Fruit fly (Drosophila melanogaster) whole organism, prepupa: Measurements from ENCODE around the gene CG8814.

Experiments used
- Blimp-1 ChIP-seq: fragments of 200-800 bp; sonication (Bioruptor generic); optimal IDR thresholded peaks from 3 replicates; lab custom pipeline; 2017; ENCODE audit warnings: missing biosample characterization, missing genetic modification characterization, mild to moderate bottlenecking, moderate library complexity, missing genetic modification reagents
- CG10631 ChIP-seq: fragments of 200-800 bp; sonication (Bioruptor generic); optimal IDR thresholded peaks from 2 replicates; lab custom pipeline; 2016; ENCODE audit warnings: missing biosample characterization, missing genetic modification characterization
- CG10669 ChIP-seq: fragments of 200-800 bp; sonication (Bioruptor generic); optimal IDR thresholded peaks from 3 replicates; lab custom pipeline; 2018; ENCODE audit warnings: missing biosample characterization, mild to moderate bottlenecking, missing genetic modification characterization, moderate library complexity
- CG11902 ChIP-seq: fragments of 200-800 bp; sonication (Bioruptor generic); optimal IDR thresholded peaks from 3 replicates; lab custom pipeline; 2016; ENCODE audit warnings: missing biosample characterization, missing genetic modification characterization
- CG15336 ChIP-seq: fragments of 200-800 bp; sonication (Bioruptor generic); IDR thresholded peaks from 2 replicates; pipeline ENCODE4 v1.3.6; 2022; ENCODE audit warnings: missing biosample characterization, missing genetic modification characterization
- CG1621 ChIP-seq: fragments of 200-800 bp; sonication (Bioruptor generic); optimal IDR thresholded peaks from 3 replicates; lab custom pipeline; 2018; ENCODE audit warnings: missing biosample characterization, mild to moderate bottlenecking, missing genetic modification characterization
- CG32006 ChIP-seq: fragments of 200-800 bp; sonication (Bioruptor generic); optimal IDR thresholded peaks from 3 replicates; lab custom pipeline; 2017; ENCODE audit warnings: missing biosample characterization, mild to moderate bottlenecking, missing genetic modification characterization
- CG34406 ChIP-seq: fragments of 200-800 bp; sonication (Bioruptor generic); optimal IDR thresholded peaks from 3 replicates; lab custom pipeline; 2016; ENCODE audit warnings: missing biosample characterization, missing genetic modification characterization
- CG3919 ChIP-seq: fragments of 200-800 bp; sonication (Bioruptor generic); optimal IDR thresholded peaks from 3 replicates; lab custom pipeline; 2016; ENCODE audit warnings: missing biosample characterization, missing genetic modification characterization
- CG4318 ChIP-seq: fragments of 200-800 bp; sonication (Bioruptor generic); optimal IDR thresholded peaks from 3 replicates; lab custom pipeline; 2017; ENCODE audit warnings: missing biosample characterization, mild to moderate bottlenecking, missing genetic modification characterization
- CG6163 ChIP-seq: fragments of 200-800 bp; sonication (Bioruptor generic); IDR thresholded peaks from 3 replicates; pipeline ENCODE4 v1.3.6; 2022; ENCODE audit warnings: missing biosample characterization, missing genetic modification characterization
- CG6276 ChIP-seq: fragments of 200-800 bp; sonication (Bioruptor generic); optimal IDR thresholded peaks from 2 replicates; lab custom pipeline; 2017; ENCODE audit warnings: missing biosample characterization, mild to moderate bottlenecking, missing genetic modification characterization
- CG6792 ChIP-seq: fragments of 200-800 bp; sonication (Bioruptor generic); optimal IDR thresholded peaks from 3 replicates; lab custom pipeline; 2016; ENCODE audit warnings: missing biosample characterization, missing genetic modification characterization
- CG6808 ChIP-seq: fragments of 200-800 bp; sonication (Bioruptor generic); optimal IDR thresholded peaks from 3 replicates; lab custom pipeline; 2017; ENCODE audit warnings: missing biosample characterization, missing genetic modification characterization, mild to moderate bottlenecking, moderate library complexity, missing genetic modification reagents
- CG6854 ChIP-seq: fragments of 200-800 bp; sonication (Bioruptor generic); optimal IDR thresholded peaks from 2 replicates; lab custom pipeline; 2017; ENCODE audit warnings: missing biosample characterization, mild to moderate bottlenecking, missing genetic modification characterization
- CG7368 ChIP-seq: fragments of 200-800 bp; sonication (Bioruptor generic); optimal IDR thresholded peaks from 3 replicates; lab custom pipeline; 2016; ENCODE audit warnings: missing biosample characterization, missing genetic modification characterization
- CG8119 ChIP-seq: fragments of 200-800 bp; sonication (Bioruptor generic); IDR thresholded peaks from 3 replicates; pipeline ENCODE4 v1.3.6; 2022; ENCODE audit warnings: missing biosample characterization, missing genetic modification characterization
- CG8319 ChIP-seq: fragments of 200-800 bp; sonication (Bioruptor generic); optimal IDR thresholded peaks from 3 replicates; lab custom pipeline; 2016; ENCODE audit warnings: missing biosample characterization, missing genetic modification characterization
- CG9139 ChIP-seq: fragments of 200-800 bp; sonication (Bioruptor generic); optimal IDR thresholded peaks from 3 replicates; lab custom pipeline; 2017; ENCODE audit warnings: missing biosample characterization, mild to moderate bottlenecking, missing genetic modification characterization
- Eip75B ChIP-seq: fragments of 200-800 bp; sonication (Bioruptor generic); optimal IDR thresholded peaks from 3 replicates; lab custom pipeline; 2016; ENCODE audit warnings: missing biosample characterization, missing genetic modification characterization
- Eip78C ChIP-seq: fragments of 200-800 bp; sonication (Bioruptor generic); peaks from one replicate; lab custom pipeline; 2016; ENCODE audit warnings: missing biosample characterization, missing genetic modification characterization
- Eip93F ChIP-seq: fragments of 200-800 bp; sonication (Bioruptor generic); optimal IDR thresholded peaks from 2 replicates; lab custom pipeline; 2016; ENCODE audit warnings: missing biosample characterization, mild to moderate bottlenecking, missing genetic modification characterization
- Ets96B ChIP-seq: fragments of 200-800 bp; optimal IDR thresholded peaks from 2 replicates; lab custom pipeline; 2019; ENCODE audit warnings: missing biosample characterization, mild to moderate bottlenecking, missing genetic modification characterization, moderate library complexity
- Gug ChIP-seq: fragments of 200-800 bp; sonication (Bioruptor generic); IDR thresholded peaks from 2 replicates; pipeline ENCODE4 v1.3.6; 2022; ENCODE audit warnings: missing biosample characterization, missing genetic modification characterization
- Hr38 ChIP-seq: sonication (Bioruptor generic); optimal IDR thresholded peaks from 2 replicates; lab custom pipeline; 2016; ENCODE audit warnings: missing biosample characterization, missing genetic modification characterization
- Hr4 ChIP-seq: fragments of 200-800 bp; sonication (Bioruptor generic); optimal IDR thresholded peaks from 3 replicates; lab custom pipeline; 2016; ENCODE audit warnings: missing biosample characterization, missing genetic modification characterization
- Lpt ChIP-seq: fragments of 200-800 bp; sonication (Bioruptor generic); optimal IDR thresholded peaks from 3 replicates; lab custom pipeline; 2016; ENCODE audit warnings: missing biosample characterization, missing genetic modification characterization
- Met ChIP-seq: fragments of 200-800 bp; sonication (Bioruptor generic); optimal IDR thresholded peaks from 3 replicates; lab custom pipeline; 2016; ENCODE audit warnings: missing biosample characterization, missing genetic modification characterization
- Sox102F ChIP-seq: fragments of 200-800 bp; sonication (Bioruptor generic); optimal IDR thresholded peaks from 2 replicates; lab custom pipeline; 2016; ENCODE audit warnings: missing biosample characterization, mild to moderate bottlenecking, missing genetic modification characterization
- Sox14 ChIP-seq: fragments of 200-800 bp; sonication (Bioruptor generic); optimal IDR thresholded peaks from 3 replicates; lab custom pipeline; 2016; ENCODE audit warnings: missing biosample characterization, missing genetic modification characterization
- achi ChIP-seq: fragments of 200-800 bp; sonication (Bioruptor generic); optimal IDR thresholded peaks from 3 replicates; lab custom pipeline; 2016; ENCODE audit warnings: missing biosample characterization, missing genetic modification characterization
- acj6 ChIP-seq: fragments of 200-800 bp; sonication (Bioruptor generic); optimal IDR thresholded peaks from 3 replicates; lab custom pipeline; 2016; ENCODE audit warnings: missing biosample characterization, missing genetic modification characterization
- dac ChIP-seq: fragments of 200-800 bp; sonication (Bioruptor generic); optimal IDR thresholded peaks from 2 replicates; lab custom pipeline; 2017; ENCODE audit warnings: missing biosample characterization, mild to moderate bottlenecking, missing genetic modification characterization
- dsx ChIP-seq: fragments of 200-800 bp; optimal IDR thresholded peaks from 3 replicates; lab custom pipeline; 2019; ENCODE audit warnings: missing biosample characterization, mild to moderate bottlenecking, missing genetic modification characterization, moderate library complexity; ENCODE audit not compliant: poor library complexity, severe bottlenecking
- eg ChIP-seq: fragments of 200-800 bp; sonication (Bioruptor generic); IDR thresholded peaks from 3 replicates; pipeline ENCODE4 v1.3.6; 2022; ENCODE audit warnings: missing biosample characterization, missing genetic modification characterization
- fd59A ChIP-seq: fragments of 200-800 bp; sonication (Bioruptor generic); optimal IDR thresholded peaks from 2 replicates; lab custom pipeline; 2017; ENCODE audit warnings: missing biosample characterization, mild to moderate bottlenecking, missing genetic modification characterization, missing genetic modification reagents
- fd85E ChIP-seq: fragments of 200-800 bp; sonication (Bioruptor generic); optimal IDR thresholded peaks from 3 replicates; lab custom pipeline; 2016; ENCODE audit warnings: missing biosample characterization, missing genetic modification characterization
- fkh ChIP-seq: fragments of 200-800 bp; sonication (Bioruptor generic); optimal IDR thresholded peaks from 3 replicates; lab custom pipeline; 2017; ENCODE audit warnings: missing biosample characterization, mild to moderate bottlenecking, missing genetic modification characterization, moderate library complexity
- lz ChIP-seq: fragments of 200-800 bp; sonication (Bioruptor generic); optimal IDR thresholded peaks from 3 replicates; lab custom pipeline; 2016; ENCODE audit warnings: missing biosample characterization, missing genetic modification characterization
- net ChIP-seq: fragments of 200-800 bp; sonication (Bioruptor generic); optimal IDR thresholded peaks from 3 replicates; lab custom pipeline; 2016; ENCODE audit warnings: missing biosample characterization, missing genetic modification characterization
- pdm3 ChIP-seq: fragments of 200-800 bp; sonication (Bioruptor generic); optimal IDR thresholded peaks from 3 replicates; lab custom pipeline; 2016; ENCODE audit warnings: missing biosample characterization, missing genetic modification characterization
- salr ChIP-seq, 2 experiments: fragments of 200-800 bp; sonication (Bioruptor generic); optimal IDR thresholded peaks; 3 replicates each; lab custom pipeline; 2016 to 2018; ENCODE audit warnings: missing biosample characterization in 2 of 2, missing genetic modification characterization in 2 of 2, mild to moderate bottlenecking in 1 of 2
- spab ChIP-seq: fragments of 200-800 bp; sonication (Bioruptor generic); optimal IDR thresholded peaks from 2 replicates; lab custom pipeline; 2017; ENCODE audit warnings: missing biosample characterization, mild to moderate bottlenecking, missing genetic modification characterization, missing genetic modification reagents
- ss ChIP-seq, 2 experiments: fragments of 200-800 bp; sonication (Bioruptor generic); optimal IDR thresholded peaks; 2 replicates in 1 of 2; 3 replicates in 1 of 2; lab custom pipeline; 2017 to 2018; ENCODE audit warnings: mild to moderate bottlenecking in 2 of 2, missing biosample characterization in 2 of 2, missing genetic modification characterization in 2 of 2, moderate library complexity in 1 of 2
- svp ChIP-seq: fragments of 200-800 bp; sonication (Bioruptor generic); peaks from one replicate; lab custom pipeline; 2016; ENCODE audit warnings: missing biosample characterization, missing genetic modification characterization
- vri ChIP-seq: fragments of 200-800 bp; sonication (Bioruptor generic); optimal IDR thresholded peaks from 3 replicates; lab custom pipeline; 2016; ENCODE audit warnings: missing biosample characterization, mild to moderate bottlenecking, missing genetic modification characterization

CG8814 gene

DNA sequence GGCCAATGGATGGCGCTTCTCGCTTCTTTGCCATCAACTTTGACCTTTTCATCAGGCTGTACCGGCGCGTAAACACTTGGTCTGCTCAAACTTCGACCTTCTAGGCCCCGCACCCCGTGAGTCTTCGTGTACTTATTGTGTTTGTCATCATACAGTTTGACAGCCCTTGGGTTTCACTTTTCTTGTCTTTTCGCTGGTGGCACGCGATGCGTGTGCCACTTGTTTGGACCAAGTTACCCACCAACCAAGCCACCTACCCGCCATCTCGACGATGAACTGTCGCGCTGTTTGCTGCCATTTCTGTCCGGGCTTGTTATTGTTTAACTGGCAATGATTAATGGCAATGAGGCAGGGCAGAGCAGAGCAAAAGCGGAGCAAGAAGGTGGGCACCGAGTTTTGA lies 33.1 kb downstream of the CG8814 start:
- TF ChIP-seq CG4318, result no peak
- TF ChIP-seq ss (GFP tag; optimal IDR thresholded peaks at IDR 0.05; lab: Kevin White, UChicago), result peak in 1 of 2 experiments; percentile 78
- peak; percentile 23 for TF ChIP-seq fkh
- TF ChIP-seq, all 60 proteins: peak for 2

DNA sequence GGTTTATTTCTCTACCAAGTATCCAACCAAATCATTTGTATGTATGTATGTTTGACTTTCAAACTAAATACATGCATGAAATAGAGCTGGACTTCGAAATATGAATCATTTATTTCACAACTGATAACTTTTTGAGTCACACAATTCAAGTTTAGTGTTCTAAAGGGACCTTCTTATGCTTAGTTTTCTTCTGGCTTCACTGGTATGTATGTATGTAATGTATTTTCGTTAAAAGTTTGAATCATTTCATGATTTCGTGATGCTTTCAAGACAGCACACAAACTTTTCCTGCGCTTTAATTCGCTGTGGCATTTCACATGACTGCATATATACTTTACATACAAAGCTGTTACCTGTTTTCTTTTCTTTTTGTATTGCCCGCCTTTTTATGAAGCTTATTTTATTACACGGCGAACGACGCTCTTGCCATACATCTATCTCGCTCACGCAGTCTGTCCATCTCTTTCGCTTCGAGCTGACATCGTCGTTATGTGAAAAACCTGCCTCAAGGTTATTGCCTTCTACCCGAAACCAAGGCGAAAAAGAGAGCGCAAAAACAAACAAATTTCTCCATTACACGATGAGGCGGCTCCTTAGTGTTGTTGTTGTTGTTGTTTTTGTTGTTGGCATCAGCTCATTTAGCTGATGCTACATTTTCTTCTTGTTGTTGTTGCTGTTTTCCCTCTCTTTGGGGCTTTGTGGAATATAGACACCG lies 33.9 kb downstream of the CG8814 start:
- peak; percentile 26 for TF ChIP-seq net
- peak; percentile 71 for TF ChIP-seq CG6854 (GFP tag; lab: Kevin White, UChicago)
- TF ChIP-seq Sox102F (GFP tag; lab: Kevin White, UChicago), result peak; percentile 53
- peak; percentile 43 for TF ChIP-seq Eip93F (GFP tag; lab: Kevin White, UChicago)
- TF ChIP-seq CG34406 (GFP tag; lab: Kevin White, UChicago), result peak; percentile 11
- no peak for TF ChIP-seq Hr4 (GFP tag; lab: Kevin White, UChicago)
- TF ChIP-seq CG32006 (GFP tag; lab: Kevin White, UChicago), result no peak
- TF ChIP-seq CG6276, result no peak
- no peak for TF ChIP-seq lz (GFP tag; lab: Kevin White, UChicago)
- TF ChIP-seq Hr38, result no peak
- TF ChIP-seq acj6, result no peak
- no peak for TF ChIP-seq CG11902 (GFP tag; lab: Kevin White, UChicago)
- TF ChIP-seq CG10669 (GFP tag; lab: Kevin White, UChicago), result no peak
- TF ChIP-seq Sox14 (GFP tag; lab: Kevin White, UChicago), result peak; percentile 11
- no peak for TF ChIP-seq dac
- peak; percentile 34 to 36 for TF ChIP-seq ss (GFP tag; optimal IDR thresholded peaks at IDR 0.05; lab: Kevin White, UChicago)
- 0 out of 3 replicates have a peak, but pooled peaks have one; percentile 45 for TF ChIP-seq eg (GFP tag; lab: Robert Waterston, UW)
- no peak for TF ChIP-seq svp (GFP tag; lab: Kevin White, UChicago)
- TF ChIP-seq CG6163 (GFP tag; lab: Robert Waterston, UW), result peak; percentile 45; the same call in 1 of the 3 replicates
- TF ChIP-seq fd85E (GFP tag; lab: Kevin White, UChicago), result no peak
- no peak for TF ChIP-seq Gug
- no peak for TF ChIP-seq CG10631 (GFP tag; lab: Kevin White, UChicago)
- no peak for TF ChIP-seq CG6792 (GFP tag; lab: Kevin White, UChicago)
- no peak for TF ChIP-seq fd59A
- TF ChIP-seq Blimp-1, result peak; percentile 53
- TF ChIP-seq dsx (GFP tag; lab: Kevin White, UChicago), result peak; percentile 44
- no peak for TF ChIP-seq achi
- TF ChIP-seq Ets96B, result no peak
- peak; percentile 65 for TF ChIP-seq fkh
- peak; percentile 56 for TF ChIP-seq Eip75B (GFP tag; lab: Kevin White, UChicago)
- no peak for TF ChIP-seq CG15336 (GFP tag; lab: Robert Waterston, UW)
- TF ChIP-seq CG3919 (GFP tag; lab: Kevin White, UChicago), result no peak
- no peak for TF ChIP-seq CG7368 (GFP tag; lab: Kevin White, UChicago)
- no peak for TF ChIP-seq salr (GFP tag; optimal IDR thresholded peaks at IDR 0.05; lab: Kevin White, UChicago)
- 0 out of 3 replicates have a peak, but pooled peaks have one; percentile 26 for TF ChIP-seq CG8119 (GFP tag; lab: Robert Waterston, UW)
- peak; percentile 33 for TF ChIP-seq Lpt (GFP tag; lab: Kevin White, UChicago)
- peak; percentile 27 for TF ChIP-seq Eip78C
- peak; percentile 16 for TF ChIP-seq CG6808 (GFP tag; lab: Kevin White, UChicago)
- peak; percentile 17 for TF ChIP-seq Met (GFP tag; lab: Kevin White, UChicago)
- no peak for TF ChIP-seq CG8319 (GFP tag; lab: Kevin White, UChicago)
- peak; percentile 37 for TF ChIP-seq CG1621
- TF ChIP-seq vri (GFP tag; lab: Kevin White, UChicago), result peak; percentile 84
- TF ChIP-seq spab (GFP tag; lab: Kevin White, UChicago), result peak; percentile 13
- peak; percentile 16 for TF ChIP-seq CG9139 (GFP tag; lab: Kevin White, UChicago)
- TF ChIP-seq pdm3, result no peak
